Worm (Caenorhabditis elegans) whole organism, L3 larva: Measurements from ENCODE around the gene K10C9.7.

Source experiments
- R02D3.7 ChIP-seq: fragments of 150-350 bp; optimal IDR thresholded peaks from 2 replicates; lab custom pipeline; 2014; ENCODE audit warnings: missing biosample characterization, missing genetic modification characterization
- ZK546.5 ChIP-seq: sonication (generic microtip); optimal IDR thresholded peaks from 2 replicates; lab custom pipeline; 2017; ENCODE audit warnings: missing biosample characterization, missing genetic modification characterization
- ceh-16 ChIP-seq: sonication (generic microtip); optimal IDR thresholded peaks from 2 replicates; lab custom pipeline; 2017; ENCODE audit warnings: missing biosample characterization, missing genetic modification characterization
- ceh-28 ChIP-seq: fragments of 150-350 bp; optimal IDR thresholded peaks from 2 replicates; lab custom pipeline; 2014; ENCODE audit warnings: missing biosample characterization, missing genetic modification reagents, missing genetic modification characterization
- ceh-82 ChIP-seq: fragments of 150-350 bp; optimal IDR thresholded peaks from 2 replicates; lab custom pipeline; 2014; ENCODE audit warnings: missing biosample characterization, missing genetic modification characterization
- ceh-9 ChIP-seq: sonication (generic microtip); optimal IDR thresholded peaks from 2 replicates; lab custom pipeline; 2018; ENCODE audit warnings: missing biosample characterization, missing genetic modification characterization
- daf-12 ChIP-seq: fragments of 150-350 bp; optimal IDR thresholded peaks from 2 replicates; lab custom pipeline; 2014; ENCODE audit warnings: missing biosample characterization, missing genetic modification reagents, missing genetic modification characterization
- egl-27 ChIP-seq: sonication (generic microtip); optimal IDR thresholded peaks from 4 replicates; lab custom pipeline; 2017; ENCODE audit warnings: missing biosample characterization, missing genetic modification reagents, missing genetic modification characterization
- egl-5 ChIP-seq: fragments of 150-350 bp; optimal IDR thresholded peaks from 2 replicates; lab custom pipeline; 2017; ENCODE audit warnings: missing biosample characterization, missing genetic modification reagents, missing genetic modification characterization, inconsistent platforms
- elt-1 ChIP-seq: fragments of 150-350 bp; optimal IDR thresholded peaks from 2 replicates; lab custom pipeline; 2014; ENCODE audit warnings: missing biosample characterization, missing genetic modification characterization
- elt-2 ChIP-seq: sonication (generic microtip); optimal IDR thresholded peaks from 2 replicates; lab custom pipeline; 2016; ENCODE audit warnings: missing genetic modification reagents, mild to moderate bottlenecking, missing genetic modification characterization, missing compliant biosample characterization
- elt-3 ChIP-seq, 3 experiments: fragments of 150-350 bp in 1 of 3; sonication (generic microtip) in 2 of 3; optimal IDR thresholded peaks; 2 replicates in 2 of 3; 4 replicates in 1 of 3; lab custom pipeline; 2014 to 2017; ENCODE audit warnings: missing biosample characterization in 3 of 3, missing genetic modification characterization in 3 of 3
- eor-1 ChIP-seq, 2 experiments: fragments of 150-350 bp; optimal IDR thresholded peaks; 2 replicates each; lab custom pipeline; 2014 to 2018; ENCODE audit warnings: missing biosample characterization in 2 of 2, missing genetic modification characterization in 2 of 2
- fkh-10 ChIP-seq: sonication (generic microtip); optimal IDR thresholded peaks from 2 replicates; lab custom pipeline; 2017; ENCODE audit warnings: missing biosample characterization, missing genetic modification reagents, missing genetic modification characterization
- fos-1 ChIP-seq: fragments of 150-350 bp; optimal IDR thresholded peaks from 2 replicates; lab custom pipeline; 2014; ENCODE audit warnings: missing biosample characterization, missing genetic modification characterization
- hmg-11 ChIP-seq: sonication (generic microtip); optimal IDR thresholded peaks from 2 replicates; lab custom pipeline; 2016; ENCODE audit warnings: missing genetic modification characterization, missing compliant biosample characterization
- jun-1 ChIP-seq: fragments of 150-350 bp; optimal IDR thresholded peaks from 2 replicates; lab custom pipeline; 2014; ENCODE audit warnings: missing biosample characterization, missing genetic modification reagents, missing genetic modification characterization
- lin-15B ChIP-seq: fragments of 150-350 bp; optimal IDR thresholded peaks from 2 replicates; lab custom pipeline; 2014; ENCODE audit warnings: missing biosample characterization, missing genetic modification characterization
- lin-39 ChIP-seq: fragments of 150-350 bp; optimal IDR thresholded peaks from 2 replicates; lab custom pipeline; 2018; ENCODE audit warnings: missing biosample characterization, missing genetic modification reagents, missing genetic modification characterization
- mdl-1 ChIP-seq: fragments of 150-350 bp; optimal IDR thresholded peaks from 2 replicates; lab custom pipeline; 2014; ENCODE audit warnings: missing biosample characterization, missing genetic modification characterization
- nfya-1 ChIP-seq: sonication (generic microtip); optimal IDR thresholded peaks from 2 replicates; lab custom pipeline; 2017; ENCODE audit warnings: missing genetic modification characterization, mild to moderate bottlenecking, missing compliant biosample characterization, antibody characterized with exemption, moderate library complexity; ENCODE audit not compliant: insufficient read depth
- nhr-11 ChIP-seq: fragments of 150-350 bp; optimal IDR thresholded peaks from 2 replicates; lab custom pipeline; 2014; ENCODE audit warnings: missing biosample characterization, missing genetic modification characterization
- nhr-12 ChIP-seq: fragments of 150-350 bp; optimal IDR thresholded peaks from 2 replicates; lab custom pipeline; 2014; ENCODE audit warnings: missing biosample characterization, missing genetic modification characterization
- nhr-23 ChIP-seq: fragments of 150-350 bp; optimal IDR thresholded peaks from 2 replicates; lab custom pipeline; 2014; ENCODE audit warnings: missing biosample characterization, missing genetic modification reagents, missing genetic modification characterization
- nhr-237 ChIP-seq: fragments of 150-350 bp; optimal IDR thresholded peaks from 2 replicates; lab custom pipeline; 2014; ENCODE audit warnings: missing biosample characterization, missing genetic modification characterization
- nhr-25 ChIP-seq: sonication (generic microtip); optimal IDR thresholded peaks from 2 replicates; lab custom pipeline; 2017; ENCODE audit warnings: missing biosample characterization, missing genetic modification characterization
- nhr-43 ChIP-seq: sonication (generic microtip); optimal IDR thresholded peaks from 2 replicates; lab custom pipeline; 2016; ENCODE audit warnings: mild to moderate bottlenecking, missing genetic modification characterization, missing compliant biosample characterization; ENCODE audit not compliant: poor library complexity, severe bottlenecking
- nhr-67 ChIP-seq: fragments of 150-350 bp; optimal IDR thresholded peaks from 2 replicates; lab custom pipeline; 2014; ENCODE audit warnings: missing biosample characterization, missing genetic modification characterization
- nhr-76 ChIP-seq: fragments of 150-350 bp; sonication (generic microtip); optimal IDR thresholded peaks from 5 replicates; lab custom pipeline; 2014; ENCODE audit warnings: missing biosample characterization, missing genetic modification characterization
- pha-4 ChIP-seq: fragments of 150-350 bp; optimal IDR thresholded peaks from 2 replicates; lab custom pipeline; 2014; ENCODE audit warnings: missing biosample characterization, missing genetic modification reagents, missing genetic modification characterization
- sea-2 ChIP-seq: fragments of 150-350 bp; sonication (generic microtip); optimal IDR thresholded peaks from 4 replicates; lab custom pipeline; 2014; ENCODE audit warnings: missing biosample characterization, missing genetic modification reagents, missing genetic modification characterization
- skn-1 ChIP-seq: fragments of 150-350 bp; optimal IDR thresholded peaks from 2 replicates; lab custom pipeline; 2014; ENCODE audit warnings: missing biosample characterization, missing genetic modification characterization
- snpc-4 ChIP-seq: fragments of 150-350 bp; optimal IDR thresholded peaks from 2 replicates; lab custom pipeline; 2014; ENCODE audit warnings: missing biosample characterization, missing genetic modification characterization
- unc-39 ChIP-seq: sonication (generic microtip); optimal IDR thresholded peaks from 4 replicates; lab custom pipeline; 2017; ENCODE audit warnings: missing biosample characterization, missing genetic modification characterization
- unc-62 ChIP-seq: fragments of 150-350 bp; sonication (generic microtip); optimal IDR thresholded peaks from 4 replicates; lab custom pipeline; 2014; ENCODE audit warnings: missing biosample characterization, missing genetic modification reagents, missing genetic modification characterization
- zag-1 ChIP-seq: fragments of 150-350 bp; optimal IDR thresholded peaks from 2 replicates; lab custom pipeline; 2014; ENCODE audit warnings: missing biosample characterization, missing genetic modification characterization
- ztf-11 ChIP-seq: fragments of 150-350 bp; optimal IDR thresholded peaks from 2 replicates; lab custom pipeline; 2014; ENCODE audit warnings: missing biosample characterization, missing genetic modification characterization
- ztf-4 ChIP-seq: fragments of 150-350 bp; optimal IDR thresholded peaks from 2 replicates; lab custom pipeline; 2014; ENCODE audit warnings: missing biosample characterization, missing genetic modification characterization

The K10C9.7 gene

ce11 chrV:1067468-1067867, at the start of gene K10C9.7:
K10C9.7 (minus strand) TSS chrV:1067568.
- TF ChIP-seq nhr-12 (tag; lab: Kevin White, UChicago), result no peak
- TF ChIP-seq nfya-1 (tag; lab: Kevin White, UChicago), result no peak
- TF ChIP-seq R02D3.7, result no peak
- TF ChIP-seq mdl-1 (tag; lab: Kevin White, UChicago), result no peak
- TF ChIP-seq nhr-237, result no peak
- no peak for TF ChIP-seq nhr-76
- TF ChIP-seq nhr-11 (tag; lab: Kevin White, UChicago), result no peak
- no peak for TF ChIP-seq ceh-9 (tag; lab: Kevin White, UChicago)
- no peak for TF ChIP-seq sea-2 (GFP tag; lab: Kevin White, UChicago)
- TF ChIP-seq egl-5 (tag; lab: Kevin White, UChicago), result no peak
- TF ChIP-seq fkh-10 (GFP tag; lab: Kevin White, UChicago), result no peak
- TF ChIP-seq pha-4 (tag; lab: Kevin White, UChicago), result no peak
- no peak for TF ChIP-seq ceh-28 (tag; lab: Kevin White, UChicago)
- no peak for TF ChIP-seq ztf-11 (tag; lab: Kevin White, UChicago)
- TF ChIP-seq elt-1 (tag; lab: Kevin White, UChicago), result no peak

- TF ChIP-seq egl-5 (tag; lab: Kevin White, UChicago), result no peak
- TF ChIP-seq ceh-82 (tag; lab: Kevin White, UChicago), result no peak
- no peak for TF ChIP-seq sea-2 (GFP tag; lab: Kevin White, UChicago)
- TF ChIP-seq zag-1 (tag; lab: Kevin White, UChicago), result no peak
- no peak for TF ChIP-seq nhr-67 (tag; lab: Kevin White, UChicago)
- TF ChIP-seq nhr-76, result no peak
- TF ChIP-seq nhr-11 (tag; lab: Kevin White, UChicago), result no peak
- no peak for TF ChIP-seq lin-39
- no peak for TF ChIP-seq ztf-11 (tag; lab: Kevin White, UChicago)
Observed at ce11 chrV:1112658-1113057, 45.3 kb upstream of the K10C9.7 start, which contains the start of gene Y50D4B.1. Y50D4B.1 (plus strand) TSS chrV:1112958.

- TF ChIP-seq unc-62 (GFP tag; lab: Kevin White, UChicago) (no peak), nhr-67 (tag; lab: Kevin White, UChicago) (no peak), nhr-237 (no peak), daf-12 (tag; lab: Kevin White, UChicago) (no peak), elt-1 (tag; lab: Kevin White, UChicago) (no peak), ceh-28 (tag; lab: Kevin White, UChicago) (no peak), mdl-1 (tag; lab: Kevin White, UChicago) (no peak), unc-39 (tag; lab: Kevin White, UChicago) (no peak), nhr-23 (tag; lab: Kevin White, UChicago) (no peak), ztf-11 (tag; lab: Kevin White, UChicago) (no peak)
Observed at ce11 chrV:1112180-1112579, 44.8 kb upstream of the K10C9.7 start.

DNA sequence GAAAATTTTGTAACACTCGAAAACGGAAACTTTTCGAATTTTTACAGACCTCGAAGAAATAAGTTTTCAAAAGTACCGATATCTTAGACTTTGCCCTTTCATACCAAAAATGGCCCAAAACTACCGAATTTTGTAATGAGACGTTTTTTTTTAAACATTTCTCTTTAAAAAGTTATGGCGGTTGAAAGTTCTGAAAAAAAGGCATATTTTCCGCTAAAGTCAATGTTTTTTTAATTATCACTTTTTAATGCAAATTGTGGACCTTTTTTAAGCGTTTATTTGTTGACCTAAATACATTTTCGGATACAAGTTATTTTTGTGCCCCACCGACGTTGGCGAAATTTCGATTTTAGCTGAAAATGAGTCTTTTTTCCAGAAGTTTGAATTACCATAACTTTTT, 35.2 kb upstream of the K10C9.7 start:
- TF ChIP-seq nhr-76, result no peak
- no peak for TF ChIP-seq ztf-4 (tag; lab: Kevin White, UChicago)
- no peak for TF ChIP-seq snpc-4
- no peak for TF ChIP-seq skn-1
- TF ChIP-seq daf-12 (tag; lab: Kevin White, UChicago), result no peak
- TF ChIP-seq nhr-25 (tag; lab: Kevin White, UChicago), result no peak
- no peak for TF ChIP-seq unc-62 (GFP tag; lab: Kevin White, UChicago)
- no peak for TF ChIP-seq egl-27 (tag; lab: Kevin White, UChicago)
- TF ChIP-seq ceh-82 (tag; lab: Kevin White, UChicago), result no peak
- TF ChIP-seq R02D3.7, result no peak
- TF ChIP-seq lin-15B (tag; lab: Kevin White, UChicago), result no peak
- TF ChIP-seq nhr-12 (tag; lab: Kevin White, UChicago), result no peak
- TF ChIP-seq jun-1 (tag; lab: Kevin White, UChicago), result no peak

DNA sequence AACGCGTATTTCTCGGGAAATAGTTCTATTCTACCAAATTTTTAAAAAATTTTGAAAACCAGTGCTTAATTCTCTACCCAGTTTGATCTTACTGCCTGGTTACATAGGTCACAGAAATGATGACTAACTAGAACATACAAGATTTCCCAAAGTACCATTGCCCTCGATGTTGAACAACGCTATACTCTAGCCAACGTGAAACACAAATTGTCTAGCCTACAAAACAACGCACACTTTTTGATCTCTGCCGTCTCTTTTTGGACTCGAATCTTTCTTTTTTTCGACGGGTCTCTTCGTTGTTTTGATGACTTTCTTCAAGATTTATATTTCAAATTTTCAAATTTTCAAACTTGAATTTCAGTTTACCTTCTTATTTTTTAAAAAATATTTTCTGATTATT, 32.9 kb upstream of the K10C9.7 start, which contains the start of gene Y50D4B.2:
Gene Y50D4B.2, plus strand, starts transcription at position 301 of the 400 bp plus-strand sequence.
- TF ChIP-seq ceh-16 (tag; lab: Kevin White, UChicago) (no peak), nhr-43 (tag; lab: Kevin White, UChicago) (no peak), ZK546.5 (no peak), fos-1 (tag; lab: Kevin White, UChicago) (no peak), egl-27 (tag; lab: Kevin White, UChicago) (no peak), eor-1 (tag; optimal IDR thresholded peaks at IDR 0.05; lab: Kevin White, UChicago) (no peak), nhr-25 (tag; lab: Kevin White, UChicago) (no peak), fkh-10 (GFP tag; lab: Kevin White, UChicago) (no peak), elt-2 (tag; lab: Kevin White, UChicago) (no peak), skn-1 (no peak), nhr-237 (no peak), unc-39 (tag; lab: Kevin White, UChicago) (no peak), ceh-9 (tag; lab: Kevin White, UChicago) (no peak), ceh-28 (tag; lab: Kevin White, UChicago) (no peak), hmg-11 (tag; lab: Kevin White, UChicago) (no peak), elt-3 (tag; optimal IDR thresholded peaks at IDR 0.05; lab: Kevin White, UChicago) (no peak), egl-5 (tag; lab: Kevin White, UChicago) (no peak)
